Fruit fly (Drosophila melanogaster) whole organism, embryonic: ENCODE results near the gene CG7058.

Source experiments
- Asciz ChIP-seq: fragments of 200-800 bp; sonication (Bioruptor generic); optimal IDR thresholded peaks from 2 replicates; lab custom pipeline; 2017; ENCODE audit warnings: missing biosample characterization, mild to moderate bottlenecking, missing genetic modification characterization, missing genetic modification reagents
- Bdp1 ChIP-seq: fragments of 200-800 bp; sonication (Bioruptor generic); optimal IDR thresholded peaks from 3 replicates; lab custom pipeline; 2016; ENCODE audit warnings: missing biosample characterization, missing genetic modification characterization
- Blimp-1 ChIP-seq: fragments of 200-800 bp; sonication (Bioruptor generic); optimal IDR thresholded peaks from 3 replicates; lab custom pipeline; 2018; ENCODE audit warnings: missing biosample characterization, missing genetic modification characterization, mild to moderate bottlenecking, moderate library complexity, missing genetic modification reagents
- CG10565 ChIP-seq: fragments of 200-800 bp; sonication (Bioruptor generic); optimal IDR thresholded peaks from 3 replicates; lab custom pipeline; 2016; ENCODE audit warnings: missing biosample characterization, mild to moderate bottlenecking, missing genetic modification characterization
- CG12071 ChIP-seq: fragments of 200-800 bp; sonication (Bioruptor generic); optimal IDR thresholded peaks from 3 replicates; lab custom pipeline; 2018; ENCODE audit warnings: missing biosample characterization, mild to moderate bottlenecking, missing genetic modification characterization
- CG13123 ChIP-seq: fragments of 200-800 bp; sonication (Bioruptor generic); optimal IDR thresholded peaks from 2 replicates; lab custom pipeline; 2016; ENCODE audit warnings: missing biosample characterization, missing genetic modification characterization
- CG13624 ChIP-seq: fragments of 200-800 bp; sonication (Bioruptor generic); optimal IDR thresholded peaks from 2 replicates; lab custom pipeline; 2016; ENCODE audit warnings: missing biosample characterization, missing genetic modification characterization
- CG16779 ChIP-seq: fragments of 200-800 bp; sonication (Bioruptor generic); IDR thresholded peaks from 2 replicates; pipeline ENCODE4 v1.3.6; 2022; ENCODE audit warnings: missing biosample characterization, missing genetic modification characterization
- CG17802 ChIP-seq: fragments of 200-800 bp; sonication (Bioruptor generic); optimal IDR thresholded peaks from 2 replicates; lab custom pipeline; 2018; ENCODE audit warnings: missing biosample characterization, mild to moderate bottlenecking, missing genetic modification characterization, moderate library complexity
- CG18262 ChIP-seq: fragments of 200-800 bp; optimal IDR thresholded peaks from 3 replicates; lab custom pipeline; 2019; ENCODE audit warnings: missing biosample characterization, mild to moderate bottlenecking, missing genetic modification characterization, moderate library complexity
- CG2712 ChIP-seq: fragments of 200-800 bp; optimal IDR thresholded peaks from 3 replicates; lab custom pipeline; 2019; ENCODE audit warnings: missing biosample characterization, mild to moderate bottlenecking, missing genetic modification characterization, moderate library complexity
- CG33557 ChIP-seq: fragments of 200-800 bp; sonication (Bioruptor generic); optimal IDR thresholded peaks from 2 replicates; lab custom pipeline; 2019; ENCODE audit warnings: missing biosample characterization, mild to moderate bottlenecking, missing genetic modification characterization, moderate library complexity
- CG6254 ChIP-seq: fragments of 200-800 bp; sonication (Bioruptor generic); optimal IDR thresholded peaks from 3 replicates; lab custom pipeline; 2017; ENCODE audit warnings: mild to moderate bottlenecking, missing biosample characterization, missing genetic modification reagents, missing genetic modification characterization
- CG6854 ChIP-seq: fragments of 200-800 bp; sonication (Bioruptor generic); optimal IDR thresholded peaks from 3 replicates; lab custom pipeline; 2017; ENCODE audit warnings: missing biosample characterization, mild to moderate bottlenecking, missing genetic modification characterization
- CG7372 ChIP-seq: fragments of 200-800 bp; sonication (Bioruptor generic); IDR thresholded peaks from 2 replicates; pipeline ENCODE4 v1.3.6; 2022; ENCODE audit warnings: missing biosample characterization, missing genetic modification characterization
- CG8089 ChIP-seq: fragments of 200-800 bp; sonication (Bioruptor generic); optimal IDR thresholded peaks from 3 replicates; lab custom pipeline; 2016; ENCODE audit warnings: missing biosample characterization, missing genetic modification characterization
- CG8478 ChIP-seq: fragments of >200 bp; optimal IDR thresholded peaks from 2 replicates; lab custom pipeline; 2018
- Dfd ChIP-seq, 2 experiments: fragments of >200 bp; optimal IDR thresholded peaks; 2 replicates each; lab custom pipeline; 2017; ENCODE audit warnings: missing biosample characterization in 2 of 2, missing genetic modification characterization in 2 of 2
- Dref ChIP-seq: fragments of 200-800 bp; sonication (Bioruptor generic); IDR thresholded peaks from 2 replicates; pipeline ENCODE4 v1.3.6; 2022; ENCODE audit warnings: missing biosample characterization, missing genetic modification characterization
- Hmr ChIP-seq: fragments of 200-800 bp; sonication (Bioruptor generic); optimal IDR thresholded peaks from 3 replicates; lab custom pipeline; 2017; ENCODE audit warnings: mild to moderate bottlenecking, missing biosample characterization, missing genetic modification reagents, missing genetic modification characterization
- Jarid2 ChIP-seq: fragments of 200-800 bp; sonication (Bioruptor generic); optimal IDR thresholded peaks from 3 replicates; lab custom pipeline; 2017; ENCODE audit warnings: mild to moderate bottlenecking, missing biosample characterization, missing genetic modification reagents, missing genetic modification characterization
- Mrtf ChIP-seq: fragments of 200-800 bp; sonication (Bioruptor generic); IDR thresholded peaks from 3 replicates; pipeline ENCODE4 v1.3.6; 2022; ENCODE audit warnings: missing biosample characterization, missing genetic modification characterization
- NC2β ChIP-seq: fragments of 200-800 bp; sonication (Bioruptor generic); optimal IDR thresholded peaks from 2 replicates; lab custom pipeline; 2016; ENCODE audit warnings: missing biosample characterization, missing genetic modification characterization
- Oaz ChIP-seq: fragments of 200-800 bp; sonication (Bioruptor generic); IDR thresholded peaks from 2 replicates; pipeline ENCODE4 v1.3.6; 2022; ENCODE audit warnings: missing biosample characterization, missing genetic modification characterization
- Oli ChIP-seq: fragments of 200-800 bp; sonication (Bioruptor generic); optimal IDR thresholded peaks from 2 replicates; lab custom pipeline; 2018; ENCODE audit warnings: missing biosample characterization, mild to moderate bottlenecking, missing genetic modification characterization, moderate library complexity
- Optix ChIP-seq: fragments of 200-800 bp; sonication (Bioruptor generic); IDR thresholded peaks from 3 replicates; pipeline ENCODE4 v1.3.6; 2022; ENCODE audit warnings: missing biosample characterization, missing genetic modification characterization
- Sox100B ChIP-seq: fragments of 200-800 bp; sonication (Bioruptor generic); optimal IDR thresholded peaks from 3 replicates; lab custom pipeline; 2018; ENCODE audit warnings: missing biosample characterization, mild to moderate bottlenecking, missing genetic modification characterization
- Usf ChIP-seq: fragments of 200-800 bp; sonication (Bioruptor generic); optimal IDR thresholded peaks from 2 replicates; lab custom pipeline; 2017; ENCODE audit warnings: missing genotype, missing biosample characterization, missing genetic modification characterization
- amos ChIP-seq: fragments of 200-800 bp; sonication (Bioruptor generic); IDR thresholded peaks from 2 replicates; pipeline ENCODE4 v1.3.6; 2022; ENCODE audit warnings: missing biosample characterization, missing genetic modification characterization; ENCODE audit not compliant: partially characterized antibody
- az2 ChIP-seq: fragments of 200-800 bp; sonication (Bioruptor generic); optimal IDR thresholded peaks from 3 replicates; lab custom pipeline; 2016; ENCODE audit warnings: missing biosample characterization, missing genetic modification characterization
- bsh ChIP-seq, 2 experiments: fragments of 200-800 bp; sonication (Bioruptor generic); optimal IDR thresholded peaks; 2 replicates each; lab custom pipeline; 2017 to 2018; ENCODE audit warnings: mild to moderate bottlenecking in 2 of 2, missing biosample characterization in 2 of 2, missing genetic modification characterization in 2 of 2, moderate library complexity in 1 of 2
- cwo ChIP-seq: fragments of 200-800 bp; sonication (Bioruptor generic); optimal IDR thresholded peaks from 3 replicates; lab custom pipeline; 2017; ENCODE audit warnings: missing biosample characterization, missing genetic modification characterization, mild to moderate bottlenecking, moderate library complexity, missing genetic modification reagents
- dpn ChIP-seq, 2 experiments: fragments of 200-800 bp; sonication (Bioruptor generic); optimal IDR thresholded peaks; 3 replicates each; lab custom pipeline; 2016; ENCODE audit warnings: missing biosample characterization in 2 of 2, missing genetic modification characterization in 2 of 2
- dysf ChIP-seq: fragments of 200-800 bp; sonication (Bioruptor generic); IDR thresholded peaks from 3 replicates; pipeline ENCODE4 v1.3.6; 2022; ENCODE audit warnings: missing biosample characterization, missing genetic modification characterization
- ems ChIP-seq: fragments of 200-800 bp; sonication (Bioruptor generic); optimal IDR thresholded peaks from 3 replicates; lab custom pipeline; 2016; ENCODE audit warnings: missing biosample characterization, missing genetic modification characterization
- fd3F ChIP-seq: fragments of 200-800 bp; sonication (Bioruptor generic); optimal IDR thresholded peaks from 2 replicates; lab custom pipeline; 2018; ENCODE audit warnings: missing biosample characterization, mild to moderate bottlenecking, missing genetic modification characterization, moderate library complexity
- gcm2 ChIP-seq: fragments of 200-800 bp; sonication (Bioruptor generic); optimal IDR thresholded peaks from 2 replicates; lab custom pipeline; 2016; ENCODE audit warnings: missing biosample characterization, missing genetic modification characterization
- her ChIP-seq: fragments of 200-800 bp; sonication (Bioruptor generic); optimal IDR thresholded peaks from 2 replicates; lab custom pipeline; 2016; ENCODE audit warnings: missing biosample characterization, missing genetic modification characterization
- kah ChIP-seq: fragments of 200-800 bp; sonication (Bioruptor generic); optimal IDR thresholded peaks from 2 replicates; lab custom pipeline; 2018; ENCODE audit warnings: missing biosample characterization, mild to moderate bottlenecking, missing genetic modification characterization
- nerfin-1 ChIP-seq: fragments of 200-800 bp; sonication (Bioruptor generic); optimal IDR thresholded peaks from 3 replicates; lab custom pipeline; 2019; ENCODE audit warnings: missing biosample characterization, mild to moderate bottlenecking, missing genetic modification characterization, moderate library complexity
- nom ChIP-seq: fragments of 200-800 bp; sonication (Bioruptor generic); optimal IDR thresholded peaks from 2 replicates; lab custom pipeline; 2017; ENCODE audit warnings: missing biosample characterization, missing genetic modification characterization, mild to moderate bottlenecking, moderate library complexity, missing genetic modification reagents
- schlank ChIP-seq: fragments of 200-800 bp; sonication (Bioruptor generic); optimal IDR thresholded peaks from 2 replicates; lab custom pipeline; 2018; ENCODE audit warnings: missing biosample characterization, mild to moderate bottlenecking, missing genetic modification characterization
- slou ChIP-seq: fragments of 200-800 bp; sonication (Bioruptor generic); optimal IDR thresholded peaks from 3 replicates; lab custom pipeline; 2016; ENCODE audit warnings: missing biosample characterization, missing genetic modification characterization
- sna ChIP-seq: fragments of 200-800 bp; sonication (Bioruptor generic); IDR thresholded peaks from 2 replicates; pipeline ENCODE4 v1.3.6; 2022; ENCODE audit warnings: missing biosample characterization, missing genetic modification characterization; ENCODE audit not compliant: partially characterized antibody
- tna ChIP-seq: fragments of 200-800 bp; sonication (Bioruptor generic); IDR thresholded peaks from 2 replicates; pipeline ENCODE4 v1.3.6; 2022; ENCODE audit warnings: missing biosample characterization, missing genetic modification characterization; ENCODE audit not compliant: partially characterized antibody
- unc-4 ChIP-seq: fragments of 200-800 bp; sonication (Bioruptor generic); IDR thresholded peaks from 2 replicates; pipeline ENCODE4 v1.3.6; 2022; ENCODE audit warnings: missing biosample characterization, missing genetic modification characterization; ENCODE audit not compliant: partially characterized antibody
- wdn ChIP-seq: fragments of 200-800 bp; sonication (Bioruptor generic); IDR thresholded peaks from 2 replicates; pipeline ENCODE4 v1.3.6; 2022; ENCODE audit warnings: missing biosample characterization, missing genetic modification characterization
- yki ChIP-seq: fragments of >200 bp; optimal IDR thresholded peaks from 3 replicates; lab custom pipeline; 2018
- z ChIP-seq: fragments of 200-800 bp; sonication (Bioruptor generic); IDR thresholded peaks from 3 replicates; pipeline ENCODE4 v1.3.6; 2022; ENCODE audit warnings: missing biosample characterization, missing genetic modification characterization
- zfh1 ChIP-seq: fragments of 200-800 bp; sonication (Bioruptor generic); IDR thresholded peaks from 3 replicates; pipeline ENCODE4 v1.3.6; 2022; ENCODE audit warnings: missing biosample characterization, missing genetic modification characterization

Gene CG7058

dm6 chrX:18783417-18784123, 22.9 kb upstream of the CG7058 start, which contains the start of gene CG18259 (continued):
- no peak for TF ChIP-seq bsh (GFP tag; optimal IDR thresholded peaks at IDR 0.05; lab: Kevin White, UChicago)
- peak; percentile 80 for TF ChIP-seq unc-4 (GFP tag; lab: Robert Waterston, UW)
- TF ChIP-seq CG7372 (GFP tag; lab: Robert Waterston, UW), result no peak
- TF ChIP-seq slou (GFP tag; lab: Kevin White, UChicago), result no peak
- no peak for TF ChIP-seq Sox100B (GFP tag; lab: Kevin White, UChicago)
- TF ChIP-seq CG16779, result no peak
- TF ChIP-seq sna (GFP tag; lab: Robert Waterston, UW), result peak; percentile 70; the same call in 1 of the 2 replicates
- no peak for TF ChIP-seq her (GFP tag; lab: Kevin White, UChicago)
- TF ChIP-seq CG6254 (GFP tag; lab: Kevin White, UChicago), result no peak
- TF ChIP-seq amos (GFP tag; lab: Robert Waterston, UW), result peak; percentile 82
- TF ChIP-seq Asciz (GFP tag; lab: Kevin White, UChicago), result no peak
- no peak for TF ChIP-seq fd3F (GFP tag; lab: Kevin White, UChicago)
- TF ChIP-seq dpn (GFP tag; optimal IDR thresholded peaks at IDR 0.05; lab: Kevin White, UChicago), result no peak
- peak; percentile 39 for TF ChIP-seq Hmr
- TF ChIP-seq z (GFP tag; lab: Robert Waterston, UW), result no peak
- no peak for TF ChIP-seq cwo (GFP tag; lab: Kevin White, UChicago)
- TF ChIP-seq Optix (GFP tag; lab: Robert Waterston, UW), result no peak
- no peak for TF ChIP-seq nom (GFP tag; lab: Kevin White, UChicago)
- no peak for TF ChIP-seq CG10565 (GFP tag; lab: Kevin White, UChicago)
- no peak for TF ChIP-seq dysf (GFP tag; lab: Robert Waterston, UW)
- TF ChIP-seq yki, result no peak
- peak; percentile 60 for TF ChIP-seq Dref
- no peak for TF ChIP-seq nerfin-1 (tag; lab: Kevin White, UChicago)
- no peak for TF ChIP-seq Usf (GFP tag; lab: Kevin White, UChicago)
- TF ChIP-seq zfh1, result no peak
- TF ChIP-seq Mrtf (GFP tag; lab: Robert Waterston, UW), result no peak
- TF ChIP-seq az2 (GFP tag; lab: Kevin White, UChicago), result no peak
- peak; percentile 28 for TF ChIP-seq CG2712 (tag; lab: Kevin White, UChicago)
- no peak for TF ChIP-seq CG33557 (GFP tag; lab: Kevin White, UChicago)
- TF ChIP-seq Dfd (GFP tag; optimal IDR thresholded peaks at IDR 0.05; lab: Kevin White, UChicago), result peak in 1 of 2 experiments; percentile 59
- no peak for TF ChIP-seq CG8478 (lab: Kevin White, UChicago)
- no peak for TF ChIP-seq Jarid2 (GFP tag; lab: Kevin White, UChicago)
- TF ChIP-seq Oli (tag; lab: Kevin White, UChicago), result no peak
- TF ChIP-seq kah, result no peak
- no peak for TF ChIP-seq Blimp-1
- TF ChIP-seq schlank (tag; lab: Kevin White, UChicago), result no peak
- no peak for TF ChIP-seq CG6854 (GFP tag; lab: Kevin White, UChicago)
- no peak for TF ChIP-seq CG18262 (tag; lab: Kevin White, UChicago)
- no peak for TF ChIP-seq Bdp1 (GFP tag; lab: Kevin White, UChicago)
- TF ChIP-seq tna (GFP tag; lab: Robert Waterston, UW), result peak; percentile 41; the same call in 1 of the 2 replicates
- TF ChIP-seq CG12071, result no peak
- no peak for TF ChIP-seq CG13624 (GFP tag; lab: Kevin White, UChicago)
- no peak for TF ChIP-seq CG8089 (GFP tag; lab: Kevin White, UChicago)
- TF ChIP-seq Oaz (GFP tag; lab: Robert Waterston, UW), result no peak
- no peak for TF ChIP-seq ems (GFP tag; lab: Kevin White, UChicago)
- TF ChIP-seq NC2β (GFP tag; lab: Kevin White, UChicago), result no peak
- no peak for TF ChIP-seq wdn (GFP tag; lab: Robert Waterston, UW)
- no peak for TF ChIP-seq CG13123
- no peak for TF ChIP-seq gcm2 (GFP tag; lab: Kevin White, UChicago)
- TF ChIP-seq CG17802 (tag; lab: Kevin White, UChicago), result peak; percentile 66
